Worm (Caenorhabditis elegans): ENCODE results near the gene K03B8.11.

Gene K03B8.11

DNA sequence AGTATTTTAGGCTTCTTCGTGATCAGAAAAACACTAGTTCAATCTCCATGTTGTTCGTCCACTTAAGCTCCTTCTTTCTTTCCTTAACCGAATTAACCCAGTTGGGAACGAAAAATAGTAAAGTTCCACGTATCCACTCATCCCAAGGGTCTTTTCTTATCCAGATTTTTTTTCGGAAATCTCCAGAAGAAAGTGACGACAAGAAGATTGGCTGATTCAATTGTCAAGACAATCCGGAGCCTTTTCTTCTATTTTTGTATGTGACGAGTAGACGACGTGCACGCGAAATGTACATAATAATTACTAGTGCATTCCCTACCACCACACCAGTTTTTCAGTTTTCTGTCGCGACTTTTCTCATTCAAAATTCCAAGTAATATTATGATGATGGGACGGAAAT lies 39.0 kb downstream of the K03B8.11 start:
- TF ChIP-seq fkh-10 (GFP tag; optimal IDR thresholded peaks at IDR 0.05): peak; percentile 35
- TF ChIP-seq sea-2 (GFP tag; optimal IDR thresholded peaks at IDR 0.05): no peak
- no peak for TF ChIP-seq ceh-28 (tag; optimal IDR thresholded peaks at IDR 0.05)
- no peak for TF ChIP-seq elt-1 (tag; optimal IDR thresholded peaks at IDR 0.05)

DNA sequence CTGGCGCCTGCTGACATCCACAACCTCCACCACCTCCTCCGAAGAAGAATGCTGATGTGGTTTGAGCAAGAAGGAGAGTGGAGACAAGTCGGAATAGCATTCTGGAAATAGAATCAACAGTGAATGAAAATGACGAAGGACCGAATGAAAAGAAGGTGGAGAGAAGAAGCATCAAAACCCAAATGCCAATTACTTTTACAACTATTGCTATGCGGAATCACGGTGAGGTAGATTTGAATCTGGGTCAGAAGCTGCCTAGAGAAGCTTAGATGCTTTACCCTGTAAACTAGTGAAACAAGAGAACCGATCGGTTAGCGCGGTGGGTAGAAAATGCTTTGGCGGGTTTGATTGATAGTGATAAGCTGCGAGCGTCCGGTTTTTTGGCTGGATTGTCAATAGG lies 43.4 kb downstream of the K03B8.11 start, which contains the start of gene grl-7:
Gene grl-7, minus strand, starts transcription at position 101 of the 400 bp plus-strand sequence.
- TF ChIP-seq unc-39 (tag; optimal IDR thresholded peaks at IDR 0.05) (no peak), nhr-43 (tag; optimal IDR thresholded peaks at IDR 0.05; ENCODE audit: poor library complexity, severe bottlenecking) (peak; percentile 30), ceh-82 (tag; optimal IDR thresholded peaks at IDR 0.05) (no peak), nfya-1 (tag; optimal IDR thresholded peaks at IDR 0.05; ENCODE audit: insufficient read depth) (no peak)

DNA sequence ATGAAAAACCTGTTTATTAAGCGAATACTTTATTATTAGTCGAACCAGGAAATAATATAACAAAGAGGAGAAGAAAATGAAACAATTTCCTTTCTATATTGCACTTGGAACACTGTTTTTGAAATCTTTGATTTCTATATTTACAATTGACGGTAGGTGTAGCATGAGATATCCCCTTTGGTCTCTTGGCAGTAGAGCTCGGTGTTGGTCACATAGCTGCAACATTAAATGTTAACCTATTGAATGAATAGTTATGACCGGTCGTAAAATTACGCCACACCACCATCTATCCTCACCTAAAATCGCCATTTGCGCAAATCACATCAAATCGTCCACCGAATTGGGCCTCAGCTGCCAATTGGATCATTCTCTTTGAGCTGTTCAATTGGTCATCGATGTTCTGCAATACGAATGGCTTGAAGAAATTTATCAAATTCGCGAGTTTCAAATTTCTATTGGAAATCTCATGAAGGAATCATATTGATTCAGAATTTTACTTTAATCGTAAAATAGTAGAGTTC lies 45.4 kb downstream of the K03B8.11 start:
- no peak for TF ChIP-seq ztf-4 (tag; optimal IDR thresholded peaks at IDR 0.05)
- no peak for TF ChIP-seq tbx-2 (tag; optimal IDR thresholded peaks at IDR 0.05)
- no peak for TF ChIP-seq lin-39 (tag; optimal IDR thresholded peaks at IDR 0.05)
- TF ChIP-seq egl-5 (tag; optimal IDR thresholded peaks at IDR 0.05): no peak

DNA sequence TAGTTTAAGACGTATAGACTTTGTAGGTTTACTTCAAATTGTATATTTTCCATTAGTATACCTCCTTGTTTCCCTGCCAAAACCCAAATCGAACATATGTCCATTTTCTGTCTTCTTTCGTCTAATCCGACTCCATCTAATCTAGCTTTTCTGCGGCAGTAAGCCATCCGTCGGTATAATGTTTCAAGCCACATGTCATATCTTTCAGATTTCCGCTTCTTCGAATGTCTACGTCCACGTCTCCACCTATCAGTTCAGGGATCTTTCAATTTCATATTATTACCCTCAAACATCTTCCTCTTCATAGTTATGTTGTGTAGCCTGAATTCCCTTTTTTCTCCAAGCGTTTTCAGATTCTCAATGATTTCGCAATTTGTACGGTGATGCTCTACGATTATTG lies 46.2 kb downstream of the K03B8.11 start:
- TF ChIP-seq skn-1 (tag; optimal IDR thresholded peaks at IDR 0.05) (no peak), nhr-11 (tag; optimal IDR thresholded peaks at IDR 0.05) (no peak), aly-2 (tag; optimal IDR thresholded peaks at IDR 0.05) (no peak), egl-5 (tag; optimal IDR thresholded peaks at IDR 0.05) (no peak), nhr-28 (tag; optimal IDR thresholded peaks at IDR 0.05) (peak; percentile 15), elt-1 (tag; optimal IDR thresholded peaks at IDR 0.05) (peak; percentile 60), nhr-43 (tag; optimal IDR thresholded peaks at IDR 0.05; ENCODE audit: poor library complexity, severe bottlenecking) (peak; percentile 48), R02D3.7 (tag; optimal IDR thresholded peaks at IDR 0.05) (no peak), mml-1 (tag; optimal IDR thresholded peaks at IDR 0.05) (no peak)

DNA sequence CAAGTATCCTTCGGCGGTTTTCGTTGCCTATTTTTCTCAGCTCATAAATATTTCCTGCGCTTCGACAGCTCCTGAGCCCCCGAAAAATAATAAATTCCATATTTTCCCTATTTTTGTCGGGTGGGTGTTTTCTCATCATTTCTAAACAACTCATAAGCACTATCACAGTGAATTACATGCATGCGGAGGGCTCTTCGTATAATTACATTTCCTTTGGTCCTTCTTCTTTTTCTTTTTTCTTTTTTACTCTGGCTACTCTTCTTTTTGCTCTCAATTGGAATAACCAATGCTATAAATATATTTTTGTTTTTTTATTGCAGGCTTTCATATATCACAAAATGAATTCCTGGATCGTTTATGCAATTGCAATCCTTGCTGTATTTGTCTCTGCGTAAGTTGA lies 48.4 kb downstream of the K03B8.11 start, which contains the start of gene T02E9.5:
Gene T02E9.5, plus strand, starts transcription at position 321 of the 400 bp plus-strand sequence.
- TF ChIP-seq pqm-1 (tag; optimal IDR thresholded peaks at IDR 0.05) (no peak), nhr-28 (tag; optimal IDR thresholded peaks at IDR 0.05) (no peak), elt-2 (tag; optimal IDR thresholded peaks at IDR 0.05) (no peak), hmg-11 (tag; optimal IDR thresholded peaks at IDR 0.05) (no peak), nhr-237 (tag; optimal IDR thresholded peaks at IDR 0.05) (no peak), ama-1 (optimal IDR thresholded peaks at IDR 0.05) (no peak), ceh-9 (tag; optimal IDR thresholded peaks at IDR 0.05) (no peak), egl-27 (tag; optimal IDR thresholded peaks at IDR 0.05) (no peak), ztf-4 (tag; optimal IDR thresholded peaks at IDR 0.05) (no peak)

DNA sequence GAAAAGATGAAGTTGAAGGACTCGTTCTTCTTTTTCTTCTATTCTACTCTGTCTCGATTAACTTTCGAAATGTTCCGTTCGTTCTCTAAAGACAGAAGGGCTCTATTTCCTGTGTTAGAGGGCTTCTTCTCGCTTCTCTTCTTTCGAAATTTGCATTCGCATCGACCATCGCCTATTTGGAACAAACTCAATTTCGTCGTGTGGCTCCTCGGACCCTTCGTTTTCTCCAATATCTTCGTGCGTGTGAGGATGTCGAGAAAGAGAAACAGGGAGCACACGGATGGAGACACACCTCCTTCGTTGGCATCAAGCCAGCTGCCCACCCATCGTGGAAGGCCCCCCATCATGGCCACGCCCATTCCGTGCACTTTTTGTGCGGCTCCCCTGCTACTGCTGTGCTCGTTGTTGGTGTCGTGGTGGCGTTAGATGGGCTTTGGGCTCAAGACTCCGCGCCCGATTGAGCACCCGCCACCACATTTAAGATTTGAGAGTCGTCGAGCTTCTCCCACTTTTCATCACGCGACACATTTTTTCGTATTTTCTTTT lies 49.1 kb downstream of the K03B8.11 start:
- TF ChIP-seq ztf-4 (tag; optimal IDR thresholded peaks at IDR 0.05) (no peak), nfya-1 (tag; optimal IDR thresholded peaks at IDR 0.05; ENCODE audit: insufficient read depth) (peak; percentile 27), elt-1 (tag; optimal IDR thresholded peaks at IDR 0.05) (no peak), elt-2 (tag; optimal IDR thresholded peaks at IDR 0.05) (no peak), lsy-12 (tag; optimal IDR thresholded peaks at IDR 0.05) (no peak), nhr-237 (tag; optimal IDR thresholded peaks at IDR 0.05) (no peak), ama-1 (optimal IDR thresholded peaks at IDR 0.05) (no peak), zag-1 (tag; optimal IDR thresholded peaks at IDR 0.05) (no peak), eor-1 (tag; optimal IDR thresholded peaks at IDR 0.05) (no peak), fos-1 (tag; optimal IDR thresholded peaks at IDR 0.05) (no peak), mml-1 (tag; optimal IDR thresholded peaks at IDR 0.05) (no peak), fkh-10 (GFP tag; optimal IDR thresholded peaks at IDR 0.05) (peak; percentile 91), skn-1 (tag; optimal IDR thresholded peaks at IDR 0.05) (no peak)
